Worm (Caenorhabditis elegans) whole organism, young adult: ENCODE measurements around the gene ifbp-1.

Experiments
- lin-40 ChIP-seq: sonication (generic microtip); optimal IDR thresholded peaks from 2 replicates; lab custom pipeline; 2016; ENCODE audit warnings: missing genetic modification characterization, mild to moderate bottlenecking, missing compliant biosample characterization, missing genotype, missing genetic modification reagents
- rec-8 ChIP-seq, 2 experiments: sonication (generic microtip); optimal IDR thresholded peaks; 2 replicates each; lab custom pipeline; 2016; ENCODE audit warnings: mild to moderate bottlenecking in 2 of 2, missing genetic modification characterization in 2 of 2, missing genetic modification reagents in 2 of 2, missing genotype in 2 of 2, missing biosample characterization in 1 of 2, missing compliant biosample characterization in 1 of 2, moderate library complexity in 1 of 2

DNA sequence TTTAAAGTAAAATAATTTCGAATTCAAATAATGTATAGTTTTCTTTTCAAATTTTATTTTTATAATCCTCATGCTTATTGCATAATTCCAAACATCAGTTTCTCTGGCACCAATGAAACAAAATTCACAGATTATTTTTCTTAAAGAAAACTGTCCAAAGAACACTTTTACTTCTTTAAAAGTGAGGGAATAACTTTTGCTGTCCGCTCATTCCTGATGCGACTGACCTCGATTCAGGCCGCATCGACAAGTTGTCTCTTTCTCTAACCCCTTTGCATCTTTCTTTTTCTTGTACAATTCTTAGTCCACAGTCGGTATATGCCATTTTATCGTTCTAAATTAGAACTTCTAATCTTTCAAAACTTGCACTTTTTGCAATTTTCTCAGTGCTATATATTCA, 26.4 kb upstream of the ifbp-1 start, which contains the start of gene F53F1.2:
- TF ChIP-seq lin-40 (tag; lab: Kevin White, UChicago): no peak
- no peak for TF ChIP-seq rec-8 (tag; optimal IDR thresholded peaks at IDR 0.05; lab: Kevin White, UChicago)
